Fruit fly (Drosophila melanogaster) whole organism, prepupa: ENCODE results near the gene Nha1.

Experiments used
- Blimp-1 ChIP-seq: fragments of 200-800 bp; sonication (Bioruptor generic); optimal IDR thresholded peaks from 3 replicates; lab custom pipeline; 2017; ENCODE audit warnings: missing biosample characterization, missing genetic modification characterization, mild to moderate bottlenecking, moderate library complexity, missing genetic modification reagents
- CG10631 ChIP-seq: fragments of 200-800 bp; sonication (Bioruptor generic); optimal IDR thresholded peaks from 2 replicates; lab custom pipeline; 2016; ENCODE audit warnings: missing biosample characterization, missing genetic modification characterization
- CG10669 ChIP-seq: fragments of 200-800 bp; sonication (Bioruptor generic); optimal IDR thresholded peaks from 3 replicates; lab custom pipeline; 2018; ENCODE audit warnings: missing biosample characterization, mild to moderate bottlenecking, missing genetic modification characterization, moderate library complexity
- CG11294 ChIP-seq: fragments of 200-800 bp; sonication (Bioruptor generic); IDR thresholded peaks from 2 replicates; pipeline ENCODE4 v1.3.6; 2022; ENCODE audit warnings: missing biosample characterization, missing genetic modification characterization
- CG1621 ChIP-seq: fragments of 200-800 bp; sonication (Bioruptor generic); optimal IDR thresholded peaks from 3 replicates; lab custom pipeline; 2018; ENCODE audit warnings: missing biosample characterization, mild to moderate bottlenecking, missing genetic modification characterization
- CG31627 ChIP-seq: fragments of 200-800 bp; sonication (Bioruptor generic); optimal IDR thresholded peaks from 3 replicates; lab custom pipeline; 2016; ENCODE audit warnings: missing biosample characterization, missing genetic modification characterization
- CG34406 ChIP-seq: fragments of 200-800 bp; sonication (Bioruptor generic); optimal IDR thresholded peaks from 3 replicates; lab custom pipeline; 2016; ENCODE audit warnings: missing biosample characterization, missing genetic modification characterization
- CG6276 ChIP-seq: fragments of 200-800 bp; sonication (Bioruptor generic); optimal IDR thresholded peaks from 2 replicates; lab custom pipeline; 2017; ENCODE audit warnings: missing biosample characterization, mild to moderate bottlenecking, missing genetic modification characterization
- CG6792 ChIP-seq: fragments of 200-800 bp; sonication (Bioruptor generic); optimal IDR thresholded peaks from 3 replicates; lab custom pipeline; 2016; ENCODE audit warnings: missing biosample characterization, missing genetic modification characterization
- CG7368 ChIP-seq: fragments of 200-800 bp; sonication (Bioruptor generic); optimal IDR thresholded peaks from 3 replicates; lab custom pipeline; 2016; ENCODE audit warnings: missing biosample characterization, missing genetic modification characterization
- CG8119 ChIP-seq: fragments of 200-800 bp; sonication (Bioruptor generic); IDR thresholded peaks from 3 replicates; pipeline ENCODE4 v1.3.6; 2022; ENCODE audit warnings: missing biosample characterization, missing genetic modification characterization
- CG8319 ChIP-seq: fragments of 200-800 bp; sonication (Bioruptor generic); optimal IDR thresholded peaks from 3 replicates; lab custom pipeline; 2016; ENCODE audit warnings: missing biosample characterization, missing genetic modification characterization
- CG8632 ChIP-seq: fragments of 200-800 bp; sonication (Bioruptor generic); optimal IDR thresholded peaks from 3 replicates; lab custom pipeline; 2016; ENCODE audit warnings: missing biosample characterization, missing genetic modification characterization
- CG9139 ChIP-seq: fragments of 200-800 bp; sonication (Bioruptor generic); optimal IDR thresholded peaks from 3 replicates; lab custom pipeline; 2017; ENCODE audit warnings: missing biosample characterization, mild to moderate bottlenecking, missing genetic modification characterization
- Ets21C ChIP-seq: fragments of 200-800 bp; sonication (Bioruptor generic); optimal IDR thresholded peaks from 3 replicates; lab custom pipeline; 2016; ENCODE audit warnings: missing biosample characterization, missing genetic modification characterization
- Hr39 ChIP-seq: fragments of 200-800 bp; sonication (Bioruptor generic); optimal IDR thresholded peaks from 2 replicates; lab custom pipeline; 2016; ENCODE audit warnings: missing biosample characterization, missing genetic modification characterization
- Hr4 ChIP-seq: fragments of 200-800 bp; sonication (Bioruptor generic); optimal IDR thresholded peaks from 3 replicates; lab custom pipeline; 2016; ENCODE audit warnings: missing biosample characterization, missing genetic modification characterization
- OdsH ChIP-seq: fragments of 200-800 bp; sonication (Bioruptor generic); optimal IDR thresholded peaks from 3 replicates; lab custom pipeline; 2016; ENCODE audit warnings: missing biosample characterization, missing genetic modification characterization
- Sox102F ChIP-seq: fragments of 200-800 bp; sonication (Bioruptor generic); optimal IDR thresholded peaks from 2 replicates; lab custom pipeline; 2016; ENCODE audit warnings: missing biosample characterization, mild to moderate bottlenecking, missing genetic modification characterization
- Sox14 ChIP-seq: fragments of 200-800 bp; sonication (Bioruptor generic); optimal IDR thresholded peaks from 3 replicates; lab custom pipeline; 2016; ENCODE audit warnings: missing biosample characterization, missing genetic modification characterization
- Sox15 ChIP-seq: fragments of 200-800 bp; sonication (Bioruptor generic); optimal IDR thresholded peaks from 3 replicates; lab custom pipeline; 2016; ENCODE audit warnings: missing biosample characterization, missing genetic modification characterization
- achi ChIP-seq: fragments of 200-800 bp; sonication (Bioruptor generic); optimal IDR thresholded peaks from 3 replicates; lab custom pipeline; 2016; ENCODE audit warnings: missing biosample characterization, missing genetic modification characterization
- acj6 ChIP-seq: fragments of 200-800 bp; sonication (Bioruptor generic); optimal IDR thresholded peaks from 3 replicates; lab custom pipeline; 2016; ENCODE audit warnings: missing biosample characterization, missing genetic modification characterization
- dac ChIP-seq: fragments of 200-800 bp; sonication (Bioruptor generic); optimal IDR thresholded peaks from 2 replicates; lab custom pipeline; 2017; ENCODE audit warnings: missing biosample characterization, mild to moderate bottlenecking, missing genetic modification characterization
- dsx ChIP-seq: fragments of 200-800 bp; optimal IDR thresholded peaks from 3 replicates; lab custom pipeline; 2019; ENCODE audit warnings: missing biosample characterization, mild to moderate bottlenecking, missing genetic modification characterization, moderate library complexity; ENCODE audit not compliant: poor library complexity, severe bottlenecking
- eg ChIP-seq: fragments of 200-800 bp; sonication (Bioruptor generic); IDR thresholded peaks from 3 replicates; pipeline ENCODE4 v1.3.6; 2022; ENCODE audit warnings: missing biosample characterization, missing genetic modification characterization
- fd85E ChIP-seq: fragments of 200-800 bp; sonication (Bioruptor generic); optimal IDR thresholded peaks from 3 replicates; lab custom pipeline; 2016; ENCODE audit warnings: missing biosample characterization, missing genetic modification characterization
- pdm3 ChIP-seq: fragments of 200-800 bp; sonication (Bioruptor generic); optimal IDR thresholded peaks from 3 replicates; lab custom pipeline; 2016; ENCODE audit warnings: missing biosample characterization, missing genetic modification characterization
- salr ChIP-seq, 2 experiments: fragments of 200-800 bp; sonication (Bioruptor generic); optimal IDR thresholded peaks; 3 replicates each; lab custom pipeline; 2016 to 2018; ENCODE audit warnings: missing biosample characterization in 2 of 2, missing genetic modification characterization in 2 of 2, mild to moderate bottlenecking in 1 of 2
- spab ChIP-seq: fragments of 200-800 bp; sonication (Bioruptor generic); optimal IDR thresholded peaks from 2 replicates; lab custom pipeline; 2017; ENCODE audit warnings: missing biosample characterization, mild to moderate bottlenecking, missing genetic modification characterization, missing genetic modification reagents
- ss ChIP-seq, 2 experiments: fragments of 200-800 bp; sonication (Bioruptor generic); optimal IDR thresholded peaks; 2 replicates in 1 of 2; 3 replicates in 1 of 2; lab custom pipeline; 2017 to 2018; ENCODE audit warnings: mild to moderate bottlenecking in 2 of 2, missing biosample characterization in 2 of 2, missing genetic modification characterization in 2 of 2, moderate library complexity in 1 of 2
- svp ChIP-seq: fragments of 200-800 bp; sonication (Bioruptor generic); peaks from one replicate; lab custom pipeline; 2016; ENCODE audit warnings: missing biosample characterization, missing genetic modification characterization
- vri ChIP-seq: fragments of 200-800 bp; sonication (Bioruptor generic); optimal IDR thresholded peaks from 3 replicates; lab custom pipeline; 2016; ENCODE audit warnings: missing biosample characterization, mild to moderate bottlenecking, missing genetic modification characterization

The Nha1 gene

dm6 chr2L:6868178-6868867 is 1.9 kb downstream of the Nha1 start:
- TF ChIP-seq CG8319 (GFP tag; lab: Kevin White, UChicago) (no peak), ss (GFP tag; optimal IDR thresholded peaks at IDR 0.05; lab: Kevin White, UChicago) (no peak), acj6 (GFP tag; lab: Kevin White, UChicago) (no peak), achi (no peak), Hr4 (GFP tag; lab: Kevin White, UChicago) (no peak), CG9139 (GFP tag; lab: Kevin White, UChicago) (no peak), CG10631 (no peak), CG7368 (no peak), vri (GFP tag; lab: Kevin White, UChicago) (no peak), spab (GFP tag; lab: Kevin White, UChicago) (no peak), CG6792 (no peak), pdm3 (GFP tag; lab: Kevin White, UChicago) (no peak), Hr39 (no peak), OdsH (GFP tag; lab: Kevin White, UChicago) (no peak)

- TF ChIP-seq CG1621 (tag; lab: Kevin White, UChicago) (peak; percentile 100), Sox15 (GFP tag; lab: Kevin White, UChicago) (no peak), dsx (GFP tag; lab: Kevin White, UChicago) (peak; percentile 98)
Observed at dm6 chr2L:6853917-6854316, 16.3 kb downstream of the Nha1 start.

- TF ChIP-seq CG9139 (GFP tag; lab: Kevin White, UChicago): no peak
- no peak for TF ChIP-seq Ets21C
- no peak for TF ChIP-seq CG10669
- TF ChIP-seq eg (GFP tag; lab: Robert Waterston, UW): no peak
- no peak for TF ChIP-seq CG8319 (GFP tag; lab: Kevin White, UChicago)
- TF ChIP-seq Sox102F (GFP tag; lab: Kevin White, UChicago): no peak
- no peak for TF ChIP-seq vri (GFP tag; lab: Kevin White, UChicago)
- no peak for TF ChIP-seq CG8632 (GFP tag; lab: Kevin White, UChicago)
- no peak for TF ChIP-seq CG6276 (GFP tag; lab: Kevin White, UChicago)
- peak; percentile 26 for TF ChIP-seq Sox14 (GFP tag; lab: Kevin White, UChicago)
- TF ChIP-seq acj6 (GFP tag; lab: Kevin White, UChicago): no peak
- TF ChIP-seq Hr4 (GFP tag; lab: Kevin White, UChicago): no peak
- no peak for TF ChIP-seq OdsH (GFP tag; lab: Kevin White, UChicago)
- TF ChIP-seq svp (GFP tag; lab: Kevin White, UChicago): peak; percentile 95
Observed at dm6 chr2L:6851963-6852671, 18.1 kb downstream of the Nha1 start, which contains the start of gene Rca1. TSS of gene Rca1 (plus strand) at chr2L:6852315.

- TF ChIP-seq spab (GFP tag; lab: Kevin White, UChicago): no peak
- no peak for TF ChIP-seq Sox102F (GFP tag; lab: Kevin White, UChicago)
- TF ChIP-seq OdsH (GFP tag; lab: Kevin White, UChicago): no peak
- no peak for TF ChIP-seq svp (GFP tag; lab: Kevin White, UChicago)
- TF ChIP-seq CG7368: no peak
- TF ChIP-seq CG34406 (GFP tag; lab: Kevin White, UChicago): no peak
- no peak for TF ChIP-seq fd85E (GFP tag; lab: Kevin White, UChicago)
- TF ChIP-seq CG11294 (GFP tag; lab: Robert Waterston, UW): no peak
- TF ChIP-seq Hr4 (GFP tag; lab: Kevin White, UChicago): no peak
- TF ChIP-seq Hr39: no peak
- no peak for TF ChIP-seq dac (GFP tag; lab: Kevin White, UChicago)
- no peak for TF ChIP-seq CG1621 (tag; lab: Kevin White, UChicago)
- no peak for TF ChIP-seq salr (GFP tag; optimal IDR thresholded peaks at IDR 0.05; lab: Kevin White, UChicago)
- no peak for TF ChIP-seq Blimp-1 (GFP tag; lab: Kevin White, UChicago)
- TF ChIP-seq CG31627 (GFP tag; lab: Kevin White, UChicago): no peak
- TF ChIP-seq Ets21C: no peak
- TF ChIP-seq CG8119 (GFP tag; lab: Robert Waterston, UW): no peak
Observed at dm6 chr2L:6850963-6851362, 19.2 kb downstream of the Nha1 start.
